Worm (Caenorhabditis elegans) whole organism, young adult: ENCODE measurements around the gene tebp-1.

ENCODE experiments used
- F49E8.2 ChIP-seq: sonication (generic microtip); optimal IDR thresholded peaks from 3 replicates; lab custom pipeline; 2017; ENCODE audit warnings: missing genetic modification characterization, mild to moderate bottlenecking, missing compliant biosample characterization, antibody characterized with exemption, moderate library complexity; ENCODE audit not compliant: insufficient read depth
- K12H6.12 ChIP-seq: fragments of 200-800 bp; sonication (Bioruptor generic); optimal IDR thresholded peaks from 2 replicates; lab custom pipeline; 2018; ENCODE audit warnings: mild to moderate bottlenecking, missing genetic modification characterization, missing compliant biosample characterization
- snpc-1.1 ChIP-seq: sonication (generic microtip); optimal IDR thresholded peaks from 2 replicates; lab custom pipeline; 2017; ENCODE audit warnings: missing genetic modification characterization, mild to moderate bottlenecking, missing compliant biosample characterization, antibody characterized with exemption, moderate library complexity, missing genotype, missing genetic modification reagents; ENCODE audit not compliant: insufficient read depth

DNA sequence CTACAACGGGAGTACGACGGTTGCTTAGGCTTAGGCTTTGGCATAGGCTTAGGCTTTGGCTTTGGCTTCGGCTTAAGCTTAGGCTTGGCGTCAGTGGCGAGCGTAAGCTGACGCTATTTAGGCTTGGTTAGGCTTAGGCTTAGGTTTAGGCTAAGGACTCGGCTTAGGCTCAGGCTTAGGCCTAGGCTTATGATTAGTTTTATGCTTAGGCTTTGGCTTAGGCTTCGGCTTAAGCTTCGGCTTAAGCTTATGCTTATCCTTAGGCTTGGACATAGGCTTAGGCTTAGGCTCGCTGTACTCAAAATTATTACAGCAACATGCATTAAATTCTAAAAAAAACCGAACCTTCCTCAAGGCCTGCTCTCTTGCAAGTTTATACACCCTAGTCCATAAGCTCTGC lies 12.8 kb downstream of the tebp-1 start:
- TF ChIP-seq K12H6.12 (tag; lab: Kevin White, UChicago) (no peak), snpc-1.1 (tag; lab: Kevin White, UChicago) (no peak), F49E8.2 (tag; lab: Kevin White, UChicago) (no peak)
